Worm (Caenorhabditis elegans) whole organism, L4 larva: ENCODE measurements around the gene Y55F3C.17.

ENCODE experiments used
- aly-2 ChIP-seq: sonication (generic microtip); optimal IDR thresholded peaks from 2 replicates; lab custom pipeline; 2018; ENCODE audit warnings: missing biosample characterization, missing genetic modification characterization
- lsy-2 ChIP-seq, 2 experiments: fragments of 150-350 bp in 1 of 2; sonication (generic microtip) in 1 of 2; optimal IDR thresholded peaks; 2 replicates each; lab custom pipeline; 2014 to 2017; ENCODE audit warnings: missing biosample characterization in 2 of 2, missing genetic modification characterization in 2 of 2
- nhr-28 ChIP-seq: fragments of 150-350 bp; optimal IDR thresholded peaks from 2 replicates; lab custom pipeline; 2014; ENCODE audit warnings: missing biosample characterization, missing genetic modification characterization

ce11 chrIV:643481-643880 is 54.7 kb downstream of the Y55F3C.17 start:
- no peak for TF ChIP-seq lsy-2 (tag; optimal IDR thresholded peaks at IDR 0.05; lab: Kevin White, UChicago)
- TF ChIP-seq aly-2, result no peak
- TF ChIP-seq nhr-28 (tag; lab: Kevin White, UChicago), result no peak
